Fruit fly (Drosophila melanogaster) whole organism, prepupa: ENCODE results near the gene bb8.
A peak's percentile ranks its signal among the peaks of the same experiment; 100 is the strongest.

Experiments
- Blimp-1 ChIP-seq: fragments of 200-800 bp; sonication (Bioruptor generic); optimal IDR thresholded peaks from 3 replicates; lab custom pipeline; 2017; ENCODE audit warnings: missing biosample characterization, missing genetic modification characterization, mild to moderate bottlenecking, moderate library complexity, missing genetic modification reagents
- CG10631 ChIP-seq: fragments of 200-800 bp; sonication (Bioruptor generic); optimal IDR thresholded peaks from 2 replicates; lab custom pipeline; 2016; ENCODE audit warnings: missing biosample characterization, missing genetic modification characterization
- CG10669 ChIP-seq: fragments of 200-800 bp; sonication (Bioruptor generic); optimal IDR thresholded peaks from 3 replicates; lab custom pipeline; 2018; ENCODE audit warnings: missing biosample characterization, mild to moderate bottlenecking, missing genetic modification characterization, moderate library complexity
- CG11294 ChIP-seq: fragments of 200-800 bp; sonication (Bioruptor generic); IDR thresholded peaks from 2 replicates; pipeline ENCODE4 v1.3.6; 2022; ENCODE audit warnings: missing biosample characterization, missing genetic modification characterization
- CG11902 ChIP-seq: fragments of 200-800 bp; sonication (Bioruptor generic); optimal IDR thresholded peaks from 3 replicates; lab custom pipeline; 2016; ENCODE audit warnings: missing biosample characterization, missing genetic modification characterization
- CG15336 ChIP-seq: fragments of 200-800 bp; sonication (Bioruptor generic); IDR thresholded peaks from 2 replicates; pipeline ENCODE4 v1.3.6; 2022; ENCODE audit warnings: missing biosample characterization, missing genetic modification characterization
- CG31627 ChIP-seq: fragments of 200-800 bp; sonication (Bioruptor generic); optimal IDR thresholded peaks from 3 replicates; lab custom pipeline; 2016; ENCODE audit warnings: missing biosample characterization, missing genetic modification characterization
- CG32006 ChIP-seq: fragments of 200-800 bp; sonication (Bioruptor generic); optimal IDR thresholded peaks from 3 replicates; lab custom pipeline; 2017; ENCODE audit warnings: missing biosample characterization, mild to moderate bottlenecking, missing genetic modification characterization
- CG34406 ChIP-seq: fragments of 200-800 bp; sonication (Bioruptor generic); optimal IDR thresholded peaks from 3 replicates; lab custom pipeline; 2016; ENCODE audit warnings: missing biosample characterization, missing genetic modification characterization
- CG3919 ChIP-seq: fragments of 200-800 bp; sonication (Bioruptor generic); optimal IDR thresholded peaks from 3 replicates; lab custom pipeline; 2016; ENCODE audit warnings: missing biosample characterization, missing genetic modification characterization
- CG4318 ChIP-seq: fragments of 200-800 bp; sonication (Bioruptor generic); optimal IDR thresholded peaks from 3 replicates; lab custom pipeline; 2017; ENCODE audit warnings: missing biosample characterization, mild to moderate bottlenecking, missing genetic modification characterization
- CG6163 ChIP-seq: fragments of 200-800 bp; sonication (Bioruptor generic); IDR thresholded peaks from 3 replicates; pipeline ENCODE4 v1.3.6; 2022; ENCODE audit warnings: missing biosample characterization, missing genetic modification characterization
- CG6792 ChIP-seq: fragments of 200-800 bp; sonication (Bioruptor generic); optimal IDR thresholded peaks from 3 replicates; lab custom pipeline; 2016; ENCODE audit warnings: missing biosample characterization, missing genetic modification characterization
- CG6808 ChIP-seq: fragments of 200-800 bp; sonication (Bioruptor generic); optimal IDR thresholded peaks from 3 replicates; lab custom pipeline; 2017; ENCODE audit warnings: missing biosample characterization, missing genetic modification characterization, mild to moderate bottlenecking, moderate library complexity, missing genetic modification reagents
- CG6854 ChIP-seq: fragments of 200-800 bp; sonication (Bioruptor generic); optimal IDR thresholded peaks from 2 replicates; lab custom pipeline; 2017; ENCODE audit warnings: missing biosample characterization, mild to moderate bottlenecking, missing genetic modification characterization
- CG8119 ChIP-seq: fragments of 200-800 bp; sonication (Bioruptor generic); IDR thresholded peaks from 3 replicates; pipeline ENCODE4 v1.3.6; 2022; ENCODE audit warnings: missing biosample characterization, missing genetic modification characterization
- CG8319 ChIP-seq: fragments of 200-800 bp; sonication (Bioruptor generic); optimal IDR thresholded peaks from 3 replicates; lab custom pipeline; 2016; ENCODE audit warnings: missing biosample characterization, missing genetic modification characterization
- Eip75B ChIP-seq: fragments of 200-800 bp; sonication (Bioruptor generic); optimal IDR thresholded peaks from 3 replicates; lab custom pipeline; 2016; ENCODE audit warnings: missing biosample characterization, missing genetic modification characterization
- Eip78C ChIP-seq: fragments of 200-800 bp; sonication (Bioruptor generic); peaks from one replicate; lab custom pipeline; 2016; ENCODE audit warnings: missing biosample characterization, missing genetic modification characterization
- Eip93F ChIP-seq: fragments of 200-800 bp; sonication (Bioruptor generic); optimal IDR thresholded peaks from 2 replicates; lab custom pipeline; 2016; ENCODE audit warnings: missing biosample characterization, mild to moderate bottlenecking, missing genetic modification characterization
- Ets21C ChIP-seq: fragments of 200-800 bp; sonication (Bioruptor generic); optimal IDR thresholded peaks from 3 replicates; lab custom pipeline; 2016; ENCODE audit warnings: missing biosample characterization, missing genetic modification characterization
- Ets96B ChIP-seq: fragments of 200-800 bp; optimal IDR thresholded peaks from 2 replicates; lab custom pipeline; 2019; ENCODE audit warnings: missing biosample characterization, mild to moderate bottlenecking, missing genetic modification characterization, moderate library complexity
- Hr38 ChIP-seq: sonication (Bioruptor generic); optimal IDR thresholded peaks from 2 replicates; lab custom pipeline; 2016; ENCODE audit warnings: missing biosample characterization, missing genetic modification characterization
- Lpt ChIP-seq: fragments of 200-800 bp; sonication (Bioruptor generic); optimal IDR thresholded peaks from 3 replicates; lab custom pipeline; 2016; ENCODE audit warnings: missing biosample characterization, missing genetic modification characterization
- Smox ChIP-seq: fragments of 200-800 bp; sonication (Bioruptor generic); optimal IDR thresholded peaks from 3 replicates; lab custom pipeline; 2016; ENCODE audit warnings: missing biosample characterization, missing genetic modification characterization
- Sox14 ChIP-seq: fragments of 200-800 bp; sonication (Bioruptor generic); optimal IDR thresholded peaks from 3 replicates; lab custom pipeline; 2016; ENCODE audit warnings: missing biosample characterization, missing genetic modification characterization
- Sox15 ChIP-seq: fragments of 200-800 bp; sonication (Bioruptor generic); optimal IDR thresholded peaks from 3 replicates; lab custom pipeline; 2016; ENCODE audit warnings: missing biosample characterization, missing genetic modification characterization
- cyc ChIP-seq: fragments of 200-800 bp; sonication (Bioruptor generic); optimal IDR thresholded peaks from 3 replicates; lab custom pipeline; 2016; ENCODE audit warnings: missing biosample characterization, missing genetic modification characterization
- dac ChIP-seq: fragments of 200-800 bp; sonication (Bioruptor generic); optimal IDR thresholded peaks from 2 replicates; lab custom pipeline; 2017; ENCODE audit warnings: missing biosample characterization, mild to moderate bottlenecking, missing genetic modification characterization
- dsx ChIP-seq: fragments of 200-800 bp; optimal IDR thresholded peaks from 3 replicates; lab custom pipeline; 2019; ENCODE audit warnings: missing biosample characterization, mild to moderate bottlenecking, missing genetic modification characterization, moderate library complexity; ENCODE audit not compliant: poor library complexity, severe bottlenecking
- eg ChIP-seq: fragments of 200-800 bp; sonication (Bioruptor generic); IDR thresholded peaks from 3 replicates; pipeline ENCODE4 v1.3.6; 2022; ENCODE audit warnings: missing biosample characterization, missing genetic modification characterization
- fd59A ChIP-seq: fragments of 200-800 bp; sonication (Bioruptor generic); optimal IDR thresholded peaks from 2 replicates; lab custom pipeline; 2017; ENCODE audit warnings: missing biosample characterization, mild to moderate bottlenecking, missing genetic modification characterization, missing genetic modification reagents
- fd85E ChIP-seq: fragments of 200-800 bp; sonication (Bioruptor generic); optimal IDR thresholded peaks from 3 replicates; lab custom pipeline; 2016; ENCODE audit warnings: missing biosample characterization, missing genetic modification characterization
- fkh ChIP-seq: fragments of 200-800 bp; sonication (Bioruptor generic); optimal IDR thresholded peaks from 3 replicates; lab custom pipeline; 2017; ENCODE audit warnings: missing biosample characterization, mild to moderate bottlenecking, missing genetic modification characterization, moderate library complexity
- lz ChIP-seq: fragments of 200-800 bp; sonication (Bioruptor generic); optimal IDR thresholded peaks from 3 replicates; lab custom pipeline; 2016; ENCODE audit warnings: missing biosample characterization, missing genetic modification characterization
- net ChIP-seq: fragments of 200-800 bp; sonication (Bioruptor generic); optimal IDR thresholded peaks from 3 replicates; lab custom pipeline; 2016; ENCODE audit warnings: missing biosample characterization, missing genetic modification characterization
- pdm3 ChIP-seq: fragments of 200-800 bp; sonication (Bioruptor generic); optimal IDR thresholded peaks from 3 replicates; lab custom pipeline; 2016; ENCODE audit warnings: missing biosample characterization, missing genetic modification characterization
- salr ChIP-seq, 2 experiments: fragments of 200-800 bp; sonication (Bioruptor generic); optimal IDR thresholded peaks; 3 replicates each; lab custom pipeline; 2016 to 2018; ENCODE audit warnings: missing biosample characterization in 2 of 2, missing genetic modification characterization in 2 of 2, mild to moderate bottlenecking in 1 of 2
- spab ChIP-seq: fragments of 200-800 bp; sonication (Bioruptor generic); optimal IDR thresholded peaks from 2 replicates; lab custom pipeline; 2017; ENCODE audit warnings: missing biosample characterization, mild to moderate bottlenecking, missing genetic modification characterization, missing genetic modification reagents
- ss ChIP-seq, 2 experiments: fragments of 200-800 bp; sonication (Bioruptor generic); optimal IDR thresholded peaks; 2 replicates in 1 of 2; 3 replicates in 1 of 2; lab custom pipeline; 2017 to 2018; ENCODE audit warnings: mild to moderate bottlenecking in 2 of 2, missing biosample characterization in 2 of 2, missing genetic modification characterization in 2 of 2, moderate library complexity in 1 of 2
- svp ChIP-seq: fragments of 200-800 bp; sonication (Bioruptor generic); peaks from one replicate; lab custom pipeline; 2016; ENCODE audit warnings: missing biosample characterization, missing genetic modification characterization
- topi ChIP-seq: fragments of 200-800 bp; sonication (Bioruptor generic); optimal IDR thresholded peaks from 3 replicates; lab custom pipeline; 2016; ENCODE audit warnings: missing biosample characterization, missing genetic modification characterization
- vri ChIP-seq: fragments of 200-800 bp; sonication (Bioruptor generic); optimal IDR thresholded peaks from 3 replicates; lab custom pipeline; 2016; ENCODE audit warnings: missing biosample characterization, mild to moderate bottlenecking, missing genetic modification characterization

Gene bb8

dm6 chr3R:23326292-23326691, 36.3 kb upstream of the bb8 start (continued):
- TF ChIP-seq lz (peak; percentile 72), CG3919 (GFP tag; lab: Kevin White, UChicago) (peak; percentile 96), Ets96B (peak; percentile 98), Smox (GFP tag; lab: Kevin White, UChicago) (peak; percentile 41), net (GFP tag; lab: Kevin White, UChicago) (peak; percentile 92), fd85E (GFP tag; lab: Kevin White, UChicago) (peak; percentile 60), vri (GFP tag; lab: Kevin White, UChicago) (no peak), CG32006 (GFP tag; lab: Kevin White, UChicago) (peak; percentile 97), CG4318 (GFP tag; lab: Kevin White, UChicago) (peak; percentile 90), dac (GFP tag; lab: Kevin White, UChicago) (peak; percentile 93), eg (GFP tag; lab: Robert Waterston, UW) (peak; percentile 96), Eip93F (GFP tag; lab: Kevin White, UChicago) (no peak), CG31627 (GFP tag; lab: Kevin White, UChicago) (peak; percentile 51), Sox15 (GFP tag; lab: Kevin White, UChicago) (peak; percentile 64), topi (GFP tag; lab: Kevin White, UChicago) (peak; percentile 71), CG10631 (GFP tag; lab: Kevin White, UChicago) (peak; percentile 97), svp (GFP tag; lab: Kevin White, UChicago) (no peak), CG8319 (GFP tag; lab: Kevin White, UChicago) (peak; percentile 79), dsx (GFP tag; lab: Kevin White, UChicago) (peak; percentile 96), CG6163 (GFP tag; lab: Robert Waterston, UW) (peak; percentile 97), CG34406 (GFP tag; lab: Kevin White, UChicago) (peak; percentile 84), salr (GFP tag; optimal IDR thresholded peaks at IDR 0.05; lab: Kevin White, UChicago) (peak; percentile 90 to 97), CG11902 (GFP tag; lab: Kevin White, UChicago) (peak; percentile 70), Hr38 (GFP tag; lab: Kevin White, UChicago) (peak; percentile 43), Sox14 (GFP tag; lab: Kevin White, UChicago) (peak; percentile 95), Eip75B (GFP tag; lab: Kevin White, UChicago) (peak; percentile 94), CG11294 (peak; percentile 83), CG6854 (GFP tag; lab: Kevin White, UChicago) (no peak), fd59A (GFP tag; lab: Kevin White, UChicago) (peak; percentile 97), Eip78C (GFP tag; lab: Kevin White, UChicago) (peak; percentile 98)

- TF ChIP-seq lz (no peak), Sox14 (GFP tag; lab: Kevin White, UChicago) (peak; percentile 5), ss (GFP tag; optimal IDR thresholded peaks at IDR 0.05; lab: Kevin White, UChicago) (peak in 1 of 2 experiments; percentile 9), CG6163 (GFP tag; lab: Robert Waterston, UW) (0 out of 3 replicates have a peak, but pooled peaks have one; percentile 15)
These were observed 35.7 kb upstream of the bb8 start for dm6 chr3R:23325710-23326109.

DNA sequence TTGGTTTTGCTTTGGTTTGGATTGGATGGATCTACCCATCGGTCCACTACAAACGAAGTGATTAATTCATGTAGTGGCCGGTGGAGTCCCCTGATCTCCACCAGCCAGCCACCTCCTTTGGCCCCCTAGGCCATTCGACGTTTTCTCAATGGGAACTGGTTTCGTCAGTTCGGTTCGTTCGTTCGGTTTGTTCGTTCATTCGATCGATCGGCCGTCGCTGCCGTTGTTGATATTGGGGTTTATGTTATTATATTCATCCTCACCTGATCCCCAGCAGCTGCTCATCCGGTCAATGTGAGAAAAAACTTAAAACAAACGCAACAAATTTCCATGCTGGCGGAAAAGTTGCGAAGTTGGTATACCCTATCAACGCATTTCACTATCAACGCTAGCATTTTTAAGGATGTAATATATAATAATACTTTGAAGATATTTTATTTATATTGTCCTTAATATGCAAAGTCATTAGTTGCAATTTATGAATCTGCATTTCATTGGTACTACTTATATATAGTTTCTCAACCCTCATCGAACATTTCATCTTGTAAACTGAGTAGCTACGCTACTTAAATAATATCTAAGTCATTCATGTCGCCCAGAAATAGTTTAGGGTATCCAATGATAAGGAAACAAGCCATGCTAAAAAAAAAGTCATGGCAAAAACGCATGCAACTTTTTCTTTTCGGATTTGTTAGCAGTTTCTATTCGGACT, 33.8 kb upstream of the bb8 start:
- TF ChIP-seq CG11902 (GFP tag; lab: Kevin White, UChicago) (no peak), Sox15 (GFP tag; lab: Kevin White, UChicago) (no peak), fkh (GFP tag; lab: Kevin White, UChicago) (no peak), fd59A (GFP tag; lab: Kevin White, UChicago) (no peak), spab (GFP tag; lab: Kevin White, UChicago) (no peak), fd85E (GFP tag; lab: Kevin White, UChicago) (no peak), CG32006 (GFP tag; lab: Kevin White, UChicago) (peak; percentile 83), Ets21C (GFP tag; lab: Kevin White, UChicago) (no peak), Blimp-1 (no peak), CG6854 (GFP tag; lab: Kevin White, UChicago) (no peak), dsx (GFP tag; lab: Kevin White, UChicago) (no peak), Sox14 (GFP tag; lab: Kevin White, UChicago) (no peak), CG6808 (GFP tag; lab: Kevin White, UChicago) (no peak), CG6792 (GFP tag; lab: Kevin White, UChicago) (no peak), CG3919 (GFP tag; lab: Kevin White, UChicago) (no peak), CG11294 (no peak), Lpt (no peak), CG10631 (GFP tag; lab: Kevin White, UChicago) (peak; percentile 11), CG34406 (GFP tag; lab: Kevin White, UChicago) (no peak), cyc (GFP tag; lab: Kevin White, UChicago) (no peak), CG4318 (GFP tag; lab: Kevin White, UChicago) (peak; percentile 52), CG8119 (GFP tag; lab: Robert Waterston, UW) (0 out of 3 replicates have a peak, but pooled peaks have one; percentile 51), CG15336 (peak; percentile 27; the same call in 1 of the 2 replicates), pdm3 (GFP tag; lab: Kevin White, UChicago) (peak; percentile 22), Eip75B (GFP tag; lab: Kevin White, UChicago) (no peak), eg (GFP tag; lab: Robert Waterston, UW) (no peak), Hr38 (GFP tag; lab: Kevin White, UChicago) (no peak), Eip78C (GFP tag; lab: Kevin White, UChicago) (peak; percentile 72), CG10669 (no peak)
